Worm (Caenorhabditis elegans): Measurements from ENCODE around the gene Y39A1A.2.

Gene Y39A1A.2

ce11 chrIII:10629795-10630194 is 26.4 kb upstream of the Y39A1A.2 start:
- no peak for TF ChIP-seq hsf-1 (GFP tag; IDR thresholded peaks at IDR 0.05)
- no peak for TF ChIP-seq hmg-1.2 (GFP tag; IDR thresholded peaks at IDR 0.05)
- no peak for TF ChIP-seq snpc-3.4 (tag; optimal IDR thresholded peaks at IDR 0.05)
- TF ChIP-seq aptf-3 (GFP tag; IDR thresholded peaks at IDR 0.05) = no peak
- TF ChIP-seq him-1 (tag; optimal IDR thresholded peaks at IDR 0.05) = no peak
- no peak for TF ChIP-seq pha-4 (tag; optimal IDR thresholded peaks at IDR 0.05)
- no peak for TF ChIP-seq attf-3 (GFP tag; conservative IDR thresholded peaks at IDR 0.05)
- TF ChIP-seq mes-4 (tag; optimal IDR thresholded peaks at IDR 0.05) = no peak
- TF ChIP-seq cebp-1 (GFP tag; IDR thresholded peaks at IDR 0.05) = no peak
- TF ChIP-seq cebp-1 (tag; optimal IDR thresholded peaks at IDR 0.05) = no peak
- TF ChIP-seq rpc-1 (optimal IDR thresholded peaks at IDR 0.05) = no peak
- no peak for TF ChIP-seq rpc-1 (tag; optimal IDR thresholded peaks at IDR 0.05)
- TF ChIP-seq dpff-1 (tag; optimal IDR thresholded peaks at IDR 0.05) = no peak
- no peak for TF ChIP-seq lsl-1 (GFP tag; optimal IDR thresholded peaks at IDR 0.05)
- TF ChIP-seq nfyb-1 (GFP tag; IDR thresholded peaks at IDR 0.05) = no peak
- TF ChIP-seq egl-44 (GFP tag; IDR thresholded peaks at IDR 0.05) = no peak

- no peak for TF ChIP-seq ccch-3 (GFP tag; optimal IDR thresholded peaks at IDR 0.05)
- TF ChIP-seq B0019.2 (GFP tag; conservative IDR thresholded peaks at IDR 0.05) = no peak
- no peak for TF ChIP-seq K11D2.4 (GFP tag; IDR thresholded peaks at IDR 0.05)
- no peak for TF ChIP-seq lsl-1 (GFP tag; optimal IDR thresholded peaks at IDR 0.05)
- no peak for TF ChIP-seq snpc-3.4 (tag; optimal IDR thresholded peaks at IDR 0.05)
Measured at ce11 chrIII:10629043-10629442, 25.7 kb upstream of the Y39A1A.2 start, which contains the start of gene swt-4. TSS of gene swt-4 (minus strand) at chrIII:10629143.

ce11 chrIII:10628360-10628759 is 25.0 kb upstream of the Y39A1A.2 start:
- no peak for TF ChIP-seq die-1 (tag; optimal IDR thresholded peaks at IDR 0.05)
- peak; percentile 24; the same call in 1 of the 2 replicates for TF ChIP-seq mcd-1 (GFP tag; IDR thresholded peaks at IDR 0.05)
- peak in 1 of 2 experiments; percentile 1 for TF ChIP-seq let-607 (tag; optimal IDR thresholded peaks at IDR 0.05)
- TF ChIP-seq nfyb-1 (GFP tag; IDR thresholded peaks at IDR 0.05) = 0 out of 2 replicates have a peak, but pooled peaks have one; percentile 34
- TF ChIP-seq snpc-4 (GFP tag; optimal IDR thresholded peaks at IDR 0.05) = no peak
- peak in 1 of 4 experiments; percentile 18 for TF ChIP-seq snpc-4 (tag; optimal IDR thresholded peaks at IDR 0.05)
- peak; percentile 32 for TF ChIP-seq lin-40 (tag; optimal IDR thresholded peaks at IDR 0.05)
- peak; percentile 24 for TF ChIP-seq attf-5 (GFP tag; optimal IDR thresholded peaks at IDR 0.05)
- peak; percentile 99 for TF ChIP-seq hmg-1.2 (GFP tag; IDR thresholded peaks at IDR 0.05)
- TF ChIP-seq tbp1 (GFP tag; optimal IDR thresholded peaks at IDR 0.05) = peak; percentile 9
- peak; percentile 14; the same call in 1 of the 2 replicates for TF ChIP-seq F33H1.4 (GFP tag; IDR thresholded peaks at IDR 0.05)
- no peak for TF ChIP-seq nhr-120 (GFP tag; IDR thresholded peaks at IDR 0.05)
- TF ChIP-seq akir-1 (GFP tag; optimal IDR thresholded peaks at IDR 0.05) = no peak

- peak; percentile 5 for TF ChIP-seq efl-1 (GFP tag; optimal IDR thresholded peaks at IDR 0.05)
- 0 out of 2 replicates have a peak, but pooled peaks have one; percentile 22 for TF ChIP-seq B0019.2 (GFP tag; conservative IDR thresholded peaks at IDR 0.05)
- no peak for TF ChIP-seq tbx-9 (tag; optimal IDR thresholded peaks at IDR 0.05; ENCODE audit: borderline replicate concordance)
- TF ChIP-seq nfya-2 (GFP tag; IDR thresholded peaks at IDR 0.05) = 0 out of 2 replicates have a peak, but pooled peaks have one; percentile 8
- 0 out of 2 replicates have a peak, but pooled peaks have one; percentile 69 for TF ChIP-seq bed-1 (GFP tag; IDR thresholded peaks at IDR 0.05)
- peak; percentile 73 for TF ChIP-seq F49E8.2 (tag; optimal IDR thresholded peaks at IDR 0.05; ENCODE audit: insufficient read depth)
- no peak for TF ChIP-seq attf-3 (GFP tag; conservative IDR thresholded peaks at IDR 0.05)
- TF ChIP-seq Y67H2A.10 (GFP tag; conservative IDR thresholded peaks at IDR 0.05) = no peak
- TF ChIP-seq lir-1 (GFP tag; conservative IDR thresholded peaks at IDR 0.05) = peak; percentile 68
- TF ChIP-seq sdz-38 (tag; optimal IDR thresholded peaks at IDR 0.05) = no peak
- TF ChIP-seq ama-1 (optimal IDR thresholded peaks at IDR 0.05) = no peak
- TF ChIP-seq ama-1 (GFP tag; optimal IDR thresholded peaks at IDR 0.05) = peak; percentile 68 to 78
- TF ChIP-seq snpc-1.1 (tag; optimal IDR thresholded peaks at IDR 0.05; ENCODE audit: insufficient read depth) = peak; percentile 50
- TF ChIP-seq ceh-58 (GFP tag; IDR thresholded peaks at IDR 0.05) = peak; percentile 80; the same call in 1 of the 2 replicates
- peak; percentile 97 for TF ChIP-seq lin-26 (GFP tag; IDR thresholded peaks at IDR 0.05)
- no peak for TF ChIP-seq lag-1 (GFP tag; IDR thresholded peaks at IDR 0.05)
- TF ChIP-seq Y95B8A.8 (GFP tag; IDR thresholded peaks at IDR 0.05) = no peak
Measured at ce11 chrIII:10624564-10624963, 21.2 kb upstream of the Y39A1A.2 start.
